Fruit fly (Drosophila melanogaster) whole organism, embryonic: ENCODE data around the gene CG3097.

Experiments
- BEAF-32 ChIP-seq: fragments of 200-800 bp; sonication (Bioruptor generic); optimal IDR thresholded peaks from 3 replicates; lab custom pipeline; 2017; ENCODE audit warnings: missing biosample characterization, missing genetic modification characterization, mild to moderate bottlenecking, moderate library complexity, missing genetic modification reagents
- BtbVII ChIP-seq: fragments of 200-800 bp; sonication (Bioruptor generic); optimal IDR thresholded peaks from 3 replicates; lab custom pipeline; 2017; ENCODE audit warnings: missing biosample characterization, mild to moderate bottlenecking, missing genetic modification characterization
- CG12299 ChIP-seq: fragments of 200-800 bp; sonication (Bioruptor generic); optimal IDR thresholded peaks from 2 replicates; lab custom pipeline; 2018; ENCODE audit warnings: missing biosample characterization, mild to moderate bottlenecking, missing genetic modification characterization
- CG12942 ChIP-seq: fragments of 200-800 bp; sonication (Bioruptor generic); optimal IDR thresholded peaks from 3 replicates; lab custom pipeline; 2016; ENCODE audit warnings: missing biosample characterization, missing genetic modification characterization
- CG13296 ChIP-seq: fragments of 200-800 bp; sonication (Bioruptor generic); optimal IDR thresholded peaks from 3 replicates; lab custom pipeline; 2018; ENCODE audit warnings: missing biosample characterization, mild to moderate bottlenecking, missing genetic modification characterization
- CG14710 ChIP-seq: fragments of 200-800 bp; sonication (Bioruptor generic); optimal IDR thresholded peaks from 3 replicates; lab custom pipeline; 2019; ENCODE audit warnings: missing biosample characterization, mild to moderate bottlenecking, missing genetic modification characterization, moderate library complexity
- CG14965 ChIP-seq: fragments of 200-800 bp; sonication (Bioruptor generic); optimal IDR thresholded peaks from 2 replicates; lab custom pipeline; 2016; ENCODE audit warnings: missing biosample characterization, missing genetic modification characterization, borderline replicate concordance
- CG1602 ChIP-seq: fragments of 200-800 bp; sonication (Bioruptor generic); optimal IDR thresholded peaks from 3 replicates; lab custom pipeline; 2016; ENCODE audit warnings: missing biosample characterization, missing genetic modification characterization
- CG17186 ChIP-seq: fragments of 200-800 bp; sonication (Bioruptor generic); optimal IDR thresholded peaks from 3 replicates; lab custom pipeline; 2017; ENCODE audit warnings: missing biosample characterization, missing genetic modification reagents, missing genetic modification characterization
- CG17612 ChIP-seq: fragments of 200-800 bp; sonication (Bioruptor generic); IDR thresholded peaks from 2 replicates; pipeline ENCODE4 v1.3.6; 2022; ENCODE audit warnings: missing biosample characterization, missing genetic modification characterization
- CG1792 ChIP-seq: fragments of 200-800 bp; sonication (Bioruptor generic); optimal IDR thresholded peaks from 2 replicates; lab custom pipeline; 2016; ENCODE audit warnings: missing biosample characterization, missing genetic modification characterization
- CG30403 ChIP-seq: fragments of 200-800 bp; sonication (Bioruptor generic); optimal IDR thresholded peaks from 3 replicates; lab custom pipeline; 2016; ENCODE audit warnings: missing biosample characterization, missing genetic modification characterization
- CG33213 ChIP-seq: fragments of 200-800 bp; sonication (Bioruptor generic); optimal IDR thresholded peaks from 3 replicates; lab custom pipeline; 2016; ENCODE audit warnings: missing biosample characterization, missing genetic modification characterization
- CG3995 ChIP-seq: fragments of 200-800 bp; sonication (Bioruptor generic); optimal IDR thresholded peaks from 3 replicates; lab custom pipeline; 2016; ENCODE audit warnings: missing biosample characterization, missing genetic modification characterization
- CG6689 ChIP-seq: fragments of 200-800 bp; sonication (Bioruptor generic); IDR thresholded peaks from 2 replicates; pipeline ENCODE4 v1.3.6; 2022; ENCODE audit warnings: missing biosample characterization, missing genetic modification characterization
- CG7963 ChIP-seq: fragments of 200-800 bp; sonication (Bioruptor generic); IDR thresholded peaks from 3 replicates; pipeline ENCODE4 v1.3.6; 2022; ENCODE audit warnings: missing biosample characterization, missing genetic modification characterization; ENCODE audit not compliant: partially characterized antibody
- CG8388 ChIP-seq: fragments of 200-800 bp; sonication (Bioruptor generic); optimal IDR thresholded peaks from 2 replicates; lab custom pipeline; 2019; ENCODE audit warnings: missing biosample characterization, mild to moderate bottlenecking, missing genetic modification characterization, moderate library complexity
- CG8924 ChIP-seq: fragments of 200-800 bp; optimal IDR thresholded peaks from 3 replicates; lab custom pipeline; 2019; ENCODE audit warnings: missing biosample characterization, mild to moderate bottlenecking, missing genetic modification characterization, moderate library complexity
- CG9727 ChIP-seq: fragments of 200-800 bp; sonication (Bioruptor generic); optimal IDR thresholded peaks from 3 replicates; lab custom pipeline; 2017; ENCODE audit warnings: missing biosample characterization, mild to moderate bottlenecking, missing genetic modification characterization
- CG9797 ChIP-seq: fragments of 200-800 bp; sonication (Bioruptor generic); optimal IDR thresholded peaks from 3 replicates; lab custom pipeline; 2018; ENCODE audit warnings: missing biosample characterization, mild to moderate bottlenecking, missing genetic modification characterization
- Doc2 ChIP-seq: fragments of 200-800 bp; sonication (Bioruptor generic); IDR thresholded peaks from 2 replicates; pipeline ENCODE4 v1.3.6; 2022; ENCODE audit warnings: missing biosample characterization, missing genetic modification characterization
- GATAe ChIP-seq: fragments of 200-800 bp; sonication (Bioruptor generic); conservative IDR thresholded peaks from 2 replicates; pipeline ENCODE4 v1.3.6; 2022; ENCODE audit warnings: missing biosample characterization, missing genetic modification characterization
- Gug ChIP-seq: fragments of 200-800 bp; sonication (Bioruptor generic); IDR thresholded peaks from 4 replicates; pipeline ENCODE4 v1.3.6; 2022; ENCODE audit warnings: missing biosample characterization, missing genetic modification characterization
- HLH4C ChIP-seq: fragments of 200-800 bp; sonication (Bioruptor generic); IDR thresholded peaks from 3 replicates; pipeline ENCODE4 v1.3.6; 2022; ENCODE audit warnings: missing biosample characterization, missing genetic modification characterization; ENCODE audit not compliant: partially characterized antibody
- HLHmδ ChIP-seq: fragments of 200-800 bp; sonication (Bioruptor generic); optimal IDR thresholded peaks from 2 replicates; lab custom pipeline; 2018; ENCODE audit warnings: missing biosample characterization, mild to moderate bottlenecking, missing genetic modification characterization, moderate library complexity
- Med ChIP-seq: fragments of 200-800 bp; sonication (Bioruptor generic); peaks from one replicate; lab custom pipeline; 2016; ENCODE audit warnings: missing biosample characterization, missing genetic modification characterization, mild to moderate bottlenecking, inconsistent platforms, moderate library complexity
- Meics ChIP-seq: fragments of 200-800 bp; sonication (Bioruptor generic); optimal IDR thresholded peaks from 2 replicates; lab custom pipeline; 2017; ENCODE audit warnings: missing biosample characterization, mild to moderate bottlenecking, missing genetic modification characterization
- Mrtf ChIP-seq: fragments of 200-800 bp; sonication (Bioruptor generic); IDR thresholded peaks from 3 replicates; pipeline ENCODE4 v1.3.6; 2022; ENCODE audit warnings: missing biosample characterization, missing genetic modification characterization
- Pdp1 ChIP-seq, 2 experiments: fragments of 200-800 bp; sonication (Bioruptor generic); optimal IDR thresholded peaks; 3 replicates each; lab custom pipeline; 2016; ENCODE audit warnings: missing biosample characterization in 2 of 2, missing genetic modification characterization in 2 of 2, mild to moderate bottlenecking in 1 of 2, moderate library complexity in 1 of 2
- ash1 ChIP-seq: fragments of 200-800 bp; sonication (Bioruptor generic); optimal IDR thresholded peaks from 2 replicates; lab custom pipeline; 2018; ENCODE audit warnings: missing biosample characterization, mild to moderate bottlenecking, missing genetic modification characterization
- ci ChIP-seq: fragments of 200-800 bp; sonication (Bioruptor generic); IDR thresholded peaks from 3 replicates; pipeline ENCODE4 v1.3.6; 2022; ENCODE audit warnings: missing biosample characterization, missing genetic modification characterization
- gro ChIP-seq: fragments of 200-800 bp; sonication (Bioruptor generic); optimal IDR thresholded peaks from 2 replicates; lab custom pipeline; 2016; ENCODE audit warnings: missing biosample characterization, missing genetic modification characterization
- gsb ChIP-seq: fragments of 200-800 bp; sonication (Bioruptor generic); IDR thresholded peaks from 2 replicates; pipeline ENCODE4 v1.3.6; 2022; ENCODE audit warnings: missing biosample characterization, missing genetic modification characterization
- h ChIP-seq: fragments of >200 bp; optimal IDR thresholded peaks from 2 replicates; lab custom pipeline; 2017
- kah ChIP-seq: fragments of 200-800 bp; sonication (Bioruptor generic); optimal IDR thresholded peaks from 2 replicates; lab custom pipeline; 2018; ENCODE audit warnings: missing biosample characterization, mild to moderate bottlenecking, missing genetic modification characterization
- lbe ChIP-seq: fragments of 200-800 bp; sonication (Bioruptor generic); optimal IDR thresholded peaks from 2 replicates; lab custom pipeline; 2016; ENCODE audit warnings: missing biosample characterization, mild to moderate bottlenecking, missing genetic modification characterization
- mam ChIP-seq: fragments of 200-800 bp; sonication (Bioruptor generic); optimal IDR thresholded peaks from 3 replicates; lab custom pipeline; 2016; ENCODE audit warnings: missing biosample characterization, missing genetic modification characterization
- mld ChIP-seq: fragments of 200-800 bp; sonication (Bioruptor generic); IDR thresholded peaks from 3 replicates; pipeline ENCODE4 v1.3.6; 2022; ENCODE audit warnings: missing biosample characterization, missing genetic modification characterization; ENCODE audit not compliant: partially characterized antibody
- pum ChIP-seq: fragments of 200-800 bp; sonication (Bioruptor generic); optimal IDR thresholded peaks from 2 replicates; lab custom pipeline; 2016; ENCODE audit warnings: missing biosample characterization, missing genetic modification characterization
- row ChIP-seq: fragments of 200-800 bp; sonication (Bioruptor generic); IDR thresholded peaks from 3 replicates; pipeline ENCODE4 v1.3.6; 2022; ENCODE audit warnings: missing biosample characterization, missing genetic modification characterization
- sd ChIP-seq: fragments of 200-800 bp; sonication (Bioruptor generic); optimal IDR thresholded peaks from 3 replicates; lab custom pipeline; 2018; ENCODE audit warnings: missing biosample characterization, mild to moderate bottlenecking, missing genetic modification characterization, moderate library complexity
- sens ChIP-seq: fragments of 200-800 bp; sonication (Bioruptor generic); peaks from one replicate; lab custom pipeline; 2016; ENCODE audit warnings: missing biosample characterization, missing genetic modification characterization
- shn ChIP-seq: fragments of 200-800 bp; sonication (Bioruptor generic); optimal IDR thresholded peaks from 3 replicates; lab custom pipeline; 2016; ENCODE audit warnings: missing biosample characterization, missing genetic modification characterization
- sob ChIP-seq: fragments of 200-800 bp; sonication (Bioruptor generic); IDR thresholded peaks from 2 replicates; pipeline ENCODE4 v1.3.6; 2022; ENCODE audit warnings: missing biosample characterization, missing genetic modification characterization
- sug ChIP-seq: fragments of 200-800 bp; optimal IDR thresholded peaks from 2 replicates; lab custom pipeline; 2019; ENCODE audit warnings: missing biosample characterization, mild to moderate bottlenecking, missing genetic modification characterization, moderate library complexity
- tio ChIP-seq: fragments of 200-800 bp; sonication (Bioruptor generic); optimal IDR thresholded peaks from 2 replicates; lab custom pipeline; 2017; ENCODE audit warnings: missing biosample characterization, missing genetic modification characterization, inconsistent platforms
- tx ChIP-seq: fragments of 200-800 bp; sonication (Bioruptor generic); optimal IDR thresholded peaks from 2 replicates; lab custom pipeline; 2016; ENCODE audit warnings: missing biosample characterization, missing genetic modification characterization
- vnd ChIP-seq: fragments of 200-800 bp; sonication (Bioruptor generic); IDR thresholded peaks from 3 replicates; pipeline ENCODE4 v1.3.6; 2022; ENCODE audit warnings: missing biosample characterization, missing genetic modification characterization; ENCODE audit not compliant: partially characterized antibody
- vvl ChIP-seq: fragments of 200-800 bp; sonication (Bioruptor generic); IDR thresholded peaks from 2 replicates; pipeline ENCODE4 v1.3.6; 2022; ENCODE audit warnings: missing biosample characterization, missing genetic modification characterization
- zf30C ChIP-seq: fragments of 200-800 bp; sonication (Bioruptor generic); optimal IDR thresholded peaks from 3 replicates; lab custom pipeline; 2018; ENCODE audit warnings: missing biosample characterization, mild to moderate bottlenecking, missing genetic modification characterization
- zfh1 ChIP-seq: fragments of 200-800 bp; sonication (Bioruptor generic); IDR thresholded peaks from 3 replicates; pipeline ENCODE4 v1.3.6; 2022; ENCODE audit warnings: missing biosample characterization, missing genetic modification characterization

The CG3097 gene

dm6 chrX:5737676-5738220 lies 32.8 kb downstream of the CG3097 start, which contains the start of gene Snx27 (continued):
- peak; percentile 99 for TF ChIP-seq mld
- TF ChIP-seq zfh1, result peak; percentile 53; the same call in 2 of the 3 replicates
- no peak for TF ChIP-seq ash1 (GFP tag; lab: Kevin White, UChicago)
- TF ChIP-seq CG17186 (GFP tag; lab: Kevin White, UChicago), result peak; percentile 88
- peak; percentile 57 for TF ChIP-seq row (GFP tag; lab: Robert Waterston, UW)
- peak; percentile 13 for TF ChIP-seq pum
- no peak for TF ChIP-seq Meics (GFP tag; lab: Kevin White, UChicago)
- no peak for TF ChIP-seq CG14965 (GFP tag; lab: Kevin White, UChicago)
- peak; percentile 100 for TF ChIP-seq BEAF-32 (GFP tag; lab: Kevin White, UChicago)
- TF ChIP-seq CG6689, result no peak
- TF ChIP-seq tio, result no peak
- TF ChIP-seq CG33213 (GFP tag; lab: Kevin White, UChicago), result peak; percentile 78
- TF ChIP-seq CG12942 (GFP tag; lab: Kevin White, UChicago), result no peak
- peak; percentile 73 for TF ChIP-seq mam
- TF ChIP-seq CG8388 (GFP tag; lab: Kevin White, UChicago), result peak; percentile 25
- no peak for TF ChIP-seq CG17612 (GFP tag; lab: Robert Waterston, UW)
- TF ChIP-seq sd, result peak; percentile 18
- peak; percentile 66 for TF ChIP-seq CG14710 (tag; lab: Kevin White, UChicago)
- TF ChIP-seq CG9797 (GFP tag; lab: Kevin White, UChicago), result peak; percentile 94
- no peak for TF ChIP-seq GATAe (GFP tag; lab: Robert Waterston, UW)
- peak; percentile 70 for TF ChIP-seq ci
- peak; percentile 11 to 74 for TF ChIP-seq Pdp1 (GFP tag; optimal IDR thresholded peaks at IDR 0.05; lab: Kevin White, UChicago)
- TF ChIP-seq gsb (GFP tag; lab: Robert Waterston, UW), result no peak
- TF ChIP-seq vvl (GFP tag; lab: Robert Waterston, UW), result peak; percentile 60; the same call in 1 of the 2 replicates
- no peak for TF ChIP-seq Doc2
- no peak for TF ChIP-seq Mrtf (GFP tag; lab: Robert Waterston, UW)
- peak; percentile 83 for TF ChIP-seq HLHmδ (GFP tag; lab: Kevin White, UChicago)
- TF ChIP-seq Gug (GFP tag; lab: Robert Waterston, UW), result peak; percentile 58; the same call in 1 of the 4 replicates
- TF ChIP-seq shn, result peak; percentile 37
- TF ChIP-seq tx (GFP tag; lab: Kevin White, UChicago), result peak; percentile 6
- peak; percentile 32 for TF ChIP-seq CG1792 (GFP tag; lab: Kevin White, UChicago)
- peak; percentile 99 for TF ChIP-seq CG7963 (GFP tag; lab: Robert Waterston, UW)
- no peak for TF ChIP-seq zf30C (GFP tag; lab: Kevin White, UChicago)
- peak; percentile 43 for TF ChIP-seq CG8924 (tag; lab: Kevin White, UChicago)
- TF ChIP-seq CG9727 (GFP tag; lab: Kevin White, UChicago), result no peak
- no peak for TF ChIP-seq h (lab: Kevin White, UChicago)
- TF ChIP-seq HLH4C (GFP tag; lab: Robert Waterston, UW), result peak; percentile 99
- peak; percentile 89 for TF ChIP-seq sens (GFP tag; lab: Kevin White, UChicago)
- no peak for TF ChIP-seq CG12299 (tag; lab: Kevin White, UChicago)
- peak; percentile 53 for TF ChIP-seq CG30403 (GFP tag; lab: Kevin White, UChicago)
- TF ChIP-seq CG3995 (GFP tag; lab: Kevin White, UChicago), result peak; percentile 38
- peak; percentile 37 for TF ChIP-seq sug (tag; lab: Kevin White, UChicago)
- TF ChIP-seq gro (GFP tag; lab: Kevin White, UChicago), result peak; percentile 83
- no peak for TF ChIP-seq CG13296 (GFP tag; lab: Kevin White, UChicago)
- peak; percentile 86 for TF ChIP-seq sob (GFP tag; lab: Robert Waterston, UW)
- no peak for TF ChIP-seq BtbVII
- no peak for TF ChIP-seq CG1602 (GFP tag; lab: Kevin White, UChicago)
- TF ChIP-seq vnd (GFP tag; lab: Robert Waterston, UW), result peak; percentile 99
- no peak for TF ChIP-seq kah (GFP tag; lab: Kevin White, UChicago)
- TF ChIP-seq Med (GFP tag; lab: Kevin White, UChicago), result peak; percentile 95
- peak; percentile 79 for TF ChIP-seq lbe (GFP tag; lab: Kevin White, UChicago)
